Fruit fly (Drosophila melanogaster) whole organism, wandering third instar larva: ENCODE results near the gene CG33341.

ENCODE experiments used
- Abd-B ChIP-seq: fragments of >200 bp; optimal IDR thresholded peaks from 2 replicates; lab custom pipeline; 2017; ENCODE audit warnings: missing biosample characterization, missing genetic modification characterization
- CG32264 ChIP-seq: fragments of 200-800 bp; sonication (Bioruptor generic); optimal IDR thresholded peaks from 2 replicates; lab custom pipeline; 2016; ENCODE audit warnings: missing biosample characterization, missing genetic modification characterization
- CG9705 ChIP-seq: fragments of 200-800 bp; sonication (Bioruptor generic); optimal IDR thresholded peaks from 2 replicates; lab custom pipeline; 2018; ENCODE audit warnings: missing biosample characterization, mild to moderate bottlenecking, missing genetic modification characterization
- CrebA ChIP-seq: fragments of 200-800 bp; sonication (Bioruptor generic); optimal IDR thresholded peaks from 2 replicates; lab custom pipeline; 2016; ENCODE audit warnings: missing biosample characterization, mild to moderate bottlenecking, missing genetic modification characterization, borderline replicate concordance
- GATAd ChIP-seq: sonication (Bioruptor generic); optimal IDR thresholded peaks from 2 replicates; lab custom pipeline; 2016; ENCODE audit warnings: missing biosample characterization, missing genetic modification characterization
- HLH106 ChIP-seq: fragments of 200-800 bp; optimal IDR thresholded peaks from 3 replicates; lab custom pipeline; 2019; ENCODE audit warnings: missing biosample characterization, mild to moderate bottlenecking, missing genetic modification characterization, moderate library complexity
- Hnf4 ChIP-seq: fragments of 200-800 bp; sonication (Bioruptor generic); optimal IDR thresholded peaks from 2 replicates; lab custom pipeline; 2016; ENCODE audit warnings: missing biosample characterization, mild to moderate bottlenecking, missing genetic modification characterization
- Hr78 ChIP-seq: fragments of >200 bp; optimal IDR thresholded peaks from 2 replicates; lab custom pipeline; 2017; ENCODE audit warnings: missing biosample characterization, missing genetic modification characterization
- Hr83 ChIP-seq: fragments of 200-300 bp; sonication (Bioruptor generic); optimal IDR thresholded peaks from 2 replicates; lab custom pipeline; 2016; ENCODE audit warnings: missing biosample characterization, mild to moderate bottlenecking, missing genetic modification characterization, moderate library complexity; ENCODE audit not compliant: poor library complexity, severe bottlenecking
- Jra ChIP-seq: sonication (Bioruptor generic); optimal IDR thresholded peaks from 2 replicates; lab custom pipeline; 2016; ENCODE audit warnings: missing biosample characterization, missing genetic modification characterization
- N ChIP-seq: fragments of >200 bp; optimal IDR thresholded peaks from 2 replicates; lab custom pipeline; 2018; ENCODE audit warnings: missing biosample characterization, missing external identifiers, missing genetic modification characterization
- OdsH ChIP-seq: fragments of 200-800 bp; sonication (Bioruptor generic); optimal IDR thresholded peaks from 2 replicates; lab custom pipeline; 2016; ENCODE audit warnings: missing biosample characterization, mild to moderate bottlenecking, missing genetic modification characterization
- Vsx2 ChIP-seq: fragments of 200-300, 225-300 bp; sonication (Bioruptor generic); optimal IDR thresholded peaks from 2 replicates; lab custom pipeline; 2018; ENCODE audit warnings: missing biosample characterization, missing genetic modification characterization; ENCODE audit not compliant: partially characterized antibody
- br ChIP-seq: fragments of 200-800 bp; sonication (Bioruptor generic); optimal IDR thresholded peaks from 2 replicates; lab custom pipeline; 2016; ENCODE audit warnings: missing biosample characterization, missing genetic modification characterization
- brk ChIP-seq: fragments of 200-800 bp; sonication (Bioruptor generic); optimal IDR thresholded peaks from 2 replicates; lab custom pipeline; 2016; ENCODE audit warnings: missing biosample characterization, mild to moderate bottlenecking, missing genetic modification characterization
- dmrt93B ChIP-seq: fragments of 200-800 bp; sonication (Bioruptor generic); optimal IDR thresholded peaks from 2 replicates; lab custom pipeline; 2018; ENCODE audit warnings: missing biosample characterization, mild to moderate bottlenecking, missing genetic modification characterization
- dsf ChIP-seq: sonication (Bioruptor generic); optimal IDR thresholded peaks from 2 replicates; lab custom pipeline; 2016; ENCODE audit warnings: missing biosample characterization, missing genetic modification characterization, borderline replicate concordance
- ey ChIP-seq: fragments of 200-800 bp; sonication (Bioruptor generic); optimal IDR thresholded peaks from 2 replicates; lab custom pipeline; 2016; ENCODE audit warnings: missing biosample characterization, missing genetic modification characterization
- foxo ChIP-seq, 2 experiments: fragments of 200-800 bp; sonication (Bioruptor generic); optimal IDR thresholded peaks; 2 replicates in 1 of 2; 3 replicates in 1 of 2; lab custom pipeline; 2016 to 2017; ENCODE audit warnings: missing biosample characterization in 2 of 2, missing genetic modification characterization in 2 of 2
- fru ChIP-seq: fragments of 200-800 bp; sonication (Bioruptor generic); optimal IDR thresholded peaks from 3 replicates; lab custom pipeline; 2016; ENCODE audit warnings: missing biosample characterization, mild to moderate bottlenecking, missing genetic modification characterization
- jim ChIP-seq: fragments of 175-275, 200-325 bp; sonication (Bioruptor generic); optimal IDR thresholded peaks from 2 replicates; lab custom pipeline; 2016; ENCODE audit warnings: missing biosample characterization, mild to moderate bottlenecking, missing genetic modification characterization
- lola ChIP-seq: fragments of >200 bp; optimal IDR thresholded peaks from 2 replicates; lab custom pipeline; 2017; ENCODE audit warnings: missing biosample characterization, missing genetic modification characterization
- sage ChIP-seq: fragments of 200-800 bp; sonication (Bioruptor generic); optimal IDR thresholded peaks from 2 replicates; lab custom pipeline; 2016; ENCODE audit warnings: missing biosample characterization, mild to moderate bottlenecking, missing genetic modification characterization
- sv ChIP-seq: fragments of 200-800 bp; sonication (Bioruptor generic); optimal IDR thresholded peaks from 3 replicates; lab custom pipeline; 2016; ENCODE audit warnings: missing biosample characterization, missing genetic modification characterization
- tai ChIP-seq: sonication (Bioruptor generic); optimal IDR thresholded peaks from 2 replicates; lab custom pipeline; 2016; ENCODE audit warnings: missing biosample characterization, missing genetic modification characterization
- usp ChIP-seq: fragments of >200 bp; optimal IDR thresholded peaks from 2 replicates; lab custom pipeline; 2017; ENCODE audit warnings: missing biosample characterization, missing genetic modification characterization

CG33341 gene

DNA sequence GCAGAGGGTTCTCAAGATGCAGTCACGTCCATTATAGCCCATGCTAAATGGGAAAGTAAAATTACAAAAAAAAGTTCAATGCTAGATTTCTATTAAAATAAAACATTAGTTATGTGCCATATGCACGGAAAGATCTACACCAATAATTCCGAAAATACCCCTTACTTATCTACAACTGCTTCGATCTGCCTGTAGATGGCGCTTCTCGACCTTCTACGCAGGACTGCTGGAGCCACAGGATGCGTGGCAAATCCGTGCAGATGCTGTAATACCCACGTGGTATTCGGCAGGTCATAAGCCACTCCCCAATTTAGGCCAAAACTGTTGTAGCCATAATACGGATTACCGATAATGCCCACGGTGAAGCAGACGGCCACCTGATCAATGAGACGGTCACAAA, 18.3 kb downstream of the CG33341 start:
- TF ChIP-seq brk (GFP tag; lab: Kevin White, UChicago) (no peak), Hr83 (GFP tag; lab: Kevin White, UChicago) (no peak), Abd-B (GFP tag; lab: Kevin White, UChicago) (no peak), ey (no peak), dmrt93B (no peak), CG9705 (GFP tag; lab: Kevin White, UChicago) (no peak), foxo (GFP tag; optimal IDR thresholded peaks at IDR 0.05; lab: Kevin White, UChicago) (no peak), br (no peak)

DNA sequence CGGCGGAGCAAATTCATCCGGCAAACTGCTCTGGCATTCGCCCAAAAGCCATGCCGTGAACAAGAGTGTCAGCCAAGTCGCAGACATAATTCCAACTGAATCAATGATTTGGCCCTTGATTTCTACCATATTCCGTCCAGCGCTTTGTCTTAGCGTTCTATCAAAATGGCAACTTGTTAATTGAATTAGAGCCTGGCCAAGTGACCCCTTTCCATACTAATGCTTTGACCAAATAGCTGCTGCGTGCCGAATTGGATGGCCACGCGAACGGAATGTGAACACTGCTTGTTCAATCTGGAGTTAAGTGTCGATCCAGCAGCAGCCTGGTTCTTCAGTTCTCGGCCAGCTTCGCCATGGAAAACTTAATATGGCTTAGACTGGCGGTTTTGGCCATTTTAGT, 22.1 kb downstream of the CG33341 start, which contains the start of the genes CG5768 and CG13615:
Gene CG5768 (minus strand): TSS at position 101 of the 400 bp plus-strand sequence.
Gene CG13615 (plus strand): TSS at position 280 of the 400 bp plus-strand sequence.
- TF ChIP-seq N: no peak
- no peak for TF ChIP-seq Abd-B (GFP tag; lab: Kevin White, UChicago)
- TF ChIP-seq fru: no peak
- no peak for TF ChIP-seq Jra (GFP tag; lab: Kevin White, UChicago)
- TF ChIP-seq Hnf4 (GFP tag; lab: Kevin White, UChicago): no peak
- no peak for TF ChIP-seq CG32264 (GFP tag; lab: Kevin White, UChicago)
- no peak for TF ChIP-seq sage (GFP tag; lab: Kevin White, UChicago)
- no peak for TF ChIP-seq HLH106 (tag; lab: Kevin White, UChicago)
- TF ChIP-seq Hr83 (GFP tag; lab: Kevin White, UChicago): no peak
- TF ChIP-seq lola: no peak
- no peak for TF ChIP-seq GATAd (GFP tag; lab: Kevin White, UChicago)

DNA sequence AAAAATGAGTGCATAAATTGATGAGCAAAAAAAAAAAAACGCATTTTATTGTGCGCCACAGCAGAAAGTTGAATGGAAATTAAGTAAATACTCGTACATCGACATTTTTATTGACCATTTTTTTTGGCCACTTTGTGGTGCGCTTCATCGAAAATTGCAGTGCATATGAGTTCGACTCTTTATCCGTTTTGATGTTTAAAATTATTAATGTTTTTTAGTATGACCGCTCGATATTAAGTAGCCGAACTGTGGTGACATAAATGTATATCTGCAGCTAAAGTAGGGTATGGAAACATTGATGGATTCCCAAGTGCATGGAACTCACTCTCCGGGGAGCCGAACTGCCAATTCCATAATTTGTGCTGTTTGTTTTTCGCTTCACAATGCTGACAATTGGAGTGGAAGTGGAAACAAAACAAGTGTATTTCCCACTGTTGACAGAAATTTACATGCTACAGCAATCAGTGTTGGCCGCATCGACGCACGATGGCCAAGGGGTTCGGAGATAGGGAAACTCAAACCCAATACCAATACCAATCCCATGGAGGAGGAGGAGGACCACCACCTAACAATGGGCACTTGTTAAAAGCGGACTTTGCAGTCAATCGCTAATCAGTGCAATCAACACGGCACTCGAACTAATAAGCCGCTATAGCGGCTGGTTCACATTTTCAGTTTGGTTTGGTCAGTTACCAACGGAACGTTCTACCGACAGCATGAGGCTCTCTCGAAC, 24.2 kb downstream of the CG33341 start, which contains the start of gene CG13616:
Gene CG13616 (plus strand): TSS at position 683 of the 733 bp plus-strand sequence.
- TF ChIP-seq jim (GFP tag; lab: Kevin White, UChicago) (no peak), usp (no peak), dsf (GFP tag; lab: Kevin White, UChicago) (no peak), CG32264 (GFP tag; lab: Kevin White, UChicago) (no peak), br (no peak), sv (no peak), Vsx2 (GFP tag; lab: Kevin White, UChicago) (no peak), sage (GFP tag; lab: Kevin White, UChicago) (no peak), tai (no peak), CrebA (GFP tag; lab: Kevin White, UChicago) (no peak), OdsH (GFP tag; lab: Kevin White, UChicago) (no peak), Hr78 (GFP tag; lab: Kevin White, UChicago) (no peak), brk (GFP tag; lab: Kevin White, UChicago) (no peak)
